ENCODE assay signal across 3 worm cellular contexts in genomic region chrX:3605727-3606126, ce11.
TF ChIP-seq lines count a peak whose summit lies in the region.

Gene C18B2.4 (minus strand): TSS chrX:3605741.

TF ChIP-seq in whole organism, L1 larva, 84 proteins besides CTCF, POLR2A, EP300 and RAD21 (continued from another document and continues in another):
- TF ChIP-seq rnt-1 (tag; optimal IDR thresholded peaks at IDR 0.05; lab: Kevin White, UChicago) (peak; percentile 67), ceh-82 (tag; optimal IDR thresholded peaks at IDR 0.05; lab: Kevin White, UChicago) (peak; percentile 45 to 82 (median 67)), irx-1 (tag; optimal IDR thresholded peaks at IDR 0.05; lab: Kevin White, UChicago) (peak; percentile 23), nhr-85 (tag; lab: Kevin White, UChicago) (no peak), F16B12.6 (tag; optimal IDR thresholded peaks at IDR 0.05; lab: Kevin White, UChicago) (peak; percentile 48), nhr-237 (tag; optimal IDR thresholded peaks at IDR 0.05; lab: Kevin White, UChicago) (peak; percentile 15), C04F5.9 (tag; optimal IDR thresholded peaks at IDR 0.05; lab: Kevin White, UChicago) (no peak), C34B4.2 (tag; optimal IDR thresholded peaks at IDR 0.05; lab: Kevin White, UChicago) (no peak), vab-15 (tag; optimal IDR thresholded peaks at IDR 0.05; lab: Kevin White, UChicago) (no peak), egl-13 (tag; optimal IDR thresholded peaks at IDR 0.05; lab: Kevin White, UChicago) (peak; percentile 48), lin-14 (GFP tag; optimal IDR thresholded peaks at IDR 0.05; lab: Kevin White, UChicago) (peak; percentile 93), nhr-19 (GFP tag; conservative IDR thresholded peaks at IDR 0.05; lab: Robert Waterston, UW) (peak; percentile 59), sptf-1 (tag; optimal IDR thresholded peaks at IDR 0.05; lab: Kevin White, UChicago) (no peak), elt-3 (tag; optimal IDR thresholded peaks at IDR 0.05; lab: Kevin White, UChicago) (peak in 1 of 6 experiments; percentile 1), fkh-10 (GFP tag; optimal IDR thresholded peaks at IDR 0.05; lab: Kevin White, UChicago) (no peak), hpl-2 (GFP tag; optimal IDR thresholded peaks at IDR 0.05; lab: Kevin White, UChicago) (no peak), fkh-4 (tag; optimal IDR thresholded peaks at IDR 0.05; lab: Kevin White, UChicago; ENCODE audit: borderline replicate concordance) (no peak), nhr-77 (tag; optimal IDR thresholded peaks at IDR 0.05; lab: Kevin White, UChicago) (peak; percentile 66), nhr-12 (tag; optimal IDR thresholded peaks at IDR 0.05; lab: Kevin White, UChicago) (no peak), dsc-1 (tag; optimal IDR thresholded peaks at IDR 0.05; lab: Kevin White, UChicago) (peak; percentile 45), jun-1 (tag; optimal IDR thresholded peaks at IDR 0.05; lab: Kevin White, UChicago) (peak; percentile 77), ets-5 (GFP tag; IDR thresholded peaks at IDR 0.05; lab: Robert Waterston, UW) (no peak), ceh-88 (GFP tag; IDR thresholded peaks at IDR 0.05; lab: Robert Waterston, UW) (no peak), hlh-4 (tag; optimal IDR thresholded peaks at IDR 0.05; lab: Kevin White, UChicago) (no peak), tbx-2 (tag; optimal IDR thresholded peaks at IDR 0.05; lab: Kevin White, UChicago) (peak; percentile 69), sox-4 (tag; optimal IDR thresholded peaks at IDR 0.05; lab: Kevin White, UChicago) (no peak), skn-1 (tag; optimal IDR thresholded peaks at IDR 0.05; lab: Kevin White, UChicago) (peak; percentile 84), pax-3 (tag; optimal IDR thresholded peaks at IDR 0.05; lab: Kevin White, UChicago) (no peak), zip-4 (GFP tag; optimal IDR thresholded peaks at IDR 0.05; lab: Kevin White, UChicago) (peak; percentile 51), nhr-20 (tag; optimal IDR thresholded peaks at IDR 0.05; lab: Kevin White, UChicago) (peak; percentile 67), unc-98 (GFP tag; IDR thresholded peaks at IDR 0.05; lab: Robert Waterston, UW) (no peak), ama-1 (optimal IDR thresholded peaks at IDR 0.05; lab: Kevin White, UChicago) (no peak), blmp-1 (tag; optimal IDR thresholded peaks at IDR 0.05; lab: Kevin White, UChicago) (peak; percentile 42), lin-35 (GFP tag; optimal IDR thresholded peaks at IDR 0.05; lab: Kevin White, UChicago) (peak; percentile 45 to 79), isw-1 (GFP tag; IDR thresholded peaks at IDR 0.05; lab: Robert Waterston, UW) (peak; percentile 58), pqm-1 (tag; optimal IDR thresholded peaks at IDR 0.05; lab: Kevin White, UChicago) (no peak), ceh-90 (tag; optimal IDR thresholded peaks at IDR 0.05; lab: Kevin White, UChicago) (no peak), fos-1 (tag; optimal IDR thresholded peaks at IDR 0.05; lab: Kevin White, UChicago) (peak; percentile 57), swsn-7 (tag; optimal IDR thresholded peaks at IDR 0.05; lab: Kevin White, UChicago) (peak; percentile 40), alr-1 (tag; optimal IDR thresholded peaks at IDR 0.05; lab: Kevin White, UChicago; ENCODE audit: borderline replicate concordance) (no peak), snpc-4 (tag; optimal IDR thresholded peaks at IDR 0.05; lab: Kevin White, UChicago) (peak; percentile 64), hlh-17 (GFP tag; optimal IDR thresholded peaks at IDR 0.05; lab: Kevin White, UChicago; ENCODE audit: borderline replicate concordance) (no peak), mdl-1 (tag; optimal IDR thresholded peaks at IDR 0.05; lab: Kevin White, UChicago) (peak in 1 of 2 experiments; percentile 75), efl-3 (GFP tag; optimal IDR thresholded peaks at IDR 0.05; lab: Kevin White, UChicago) (no peak), lin-15B (tag; optimal IDR thresholded peaks at IDR 0.05; lab: Kevin White, UChicago) (peak; percentile 43)

TF ChIP-seq in whole organism, L3 larva, 47 proteins besides CTCF, POLR2A, EP300 and RAD21 (continued from another document):
- TF ChIP-seq ceh-28 (tag; optimal IDR thresholded peaks at IDR 0.05; lab: Kevin White, UChicago) (peak; percentile 38), skn-1 (tag; optimal IDR thresholded peaks at IDR 0.05; lab: Kevin White, UChicago) (peak; percentile 8), tbx-2 (tag; optimal IDR thresholded peaks at IDR 0.05; lab: Kevin White, UChicago) (no peak), egl-27 (tag; optimal IDR thresholded peaks at IDR 0.05; lab: Kevin White, UChicago) (peak; percentile 24), nhr-28 (tag; optimal IDR thresholded peaks at IDR 0.05; lab: Kevin White, UChicago) (no peak)

TF ChIP-seq in whole organism, young adult, 124 proteins besides CTCF, POLR2A, EP300 and RAD21 (continued from another document):
- TF ChIP-seq F57C9.4 (tag; optimal IDR thresholded peaks at IDR 0.05; lab: Kevin White, UChicago) (no peak), lin-54 (GFP tag; optimal IDR thresholded peaks at IDR 0.05; lab: Kevin White, UChicago) (peak; percentile 27), him-1 (tag; optimal IDR thresholded peaks at IDR 0.05; lab: Kevin White, UChicago) (no peak), fkh-3 (tag; optimal IDR thresholded peaks at IDR 0.05; lab: Kevin White, UChicago) (no peak), zfh-2 (GFP tag; conservative IDR thresholded peaks at IDR 0.05; lab: Robert Waterston, UW) (peak; percentile 90), snpc-4 (GFP tag; optimal IDR thresholded peaks at IDR 0.05; lab: Kevin White, UChicago) (peak; percentile 21), snpc-4 (tag; optimal IDR thresholded peaks at IDR 0.05; lab: Kevin White, UChicago) (peak in 2 of 4 experiments; percentile 23 to 65), rcor-1 (GFP tag; IDR thresholded peaks at IDR 0.05; lab: Robert Waterston, UW) (no peak), dpff-1 (tag; optimal IDR thresholded peaks at IDR 0.05; lab: Kevin White, UChicago) (no peak), hlh-26 (GFP tag; conservative IDR thresholded peaks at IDR 0.05; lab: Robert Waterston, UW) (no peak), K12H6.12 (tag; optimal IDR thresholded peaks at IDR 0.05; lab: Kevin White, UChicago) (peak; percentile 32), F10E7.11 (tag; optimal IDR thresholded peaks at IDR 0.05; lab: Kevin White, UChicago) (no peak), ztf-18 (tag; optimal IDR thresholded peaks at IDR 0.05; lab: Kevin White, UChicago) (peak; percentile 8), lin-40 (tag; optimal IDR thresholded peaks at IDR 0.05; lab: Kevin White, UChicago) (peak; percentile 44), F33H1.4 (GFP tag; IDR thresholded peaks at IDR 0.05; lab: Robert Waterston, UW) (no peak), bed-1 (GFP tag; IDR thresholded peaks at IDR 0.05; lab: Robert Waterston, UW) (no peak), hlh-12 (tag; optimal IDR thresholded peaks at IDR 0.05; lab: Kevin White, UChicago) (no peak), nfyb-1 (GFP tag; IDR thresholded peaks at IDR 0.05; lab: Robert Waterston, UW) (peak; percentile 57; the same call in 1 of the 2 replicates), sea-2 (GFP tag; IDR thresholded peaks at IDR 0.05; lab: Robert Waterston, UW) (no peak), F57A8.1 (GFP tag; optimal IDR thresholded peaks at IDR 0.05; lab: Kevin White, UChicago) (no peak), chd-7 (tag; optimal IDR thresholded peaks at IDR 0.05; lab: Kevin White, UChicago) (peak; percentile 30), hsf-1 (GFP tag; IDR thresholded peaks at IDR 0.05; lab: Robert Waterston, UW) (no peak), hmg-20 (GFP tag; IDR thresholded peaks at IDR 0.05; lab: Robert Waterston, UW) (no peak), mel-28 (tag; optimal IDR thresholded peaks at IDR 0.05; lab: Kevin White, UChicago; ENCODE audit: borderline replicate concordance) (no peak), lsy-27 (tag; optimal IDR thresholded peaks at IDR 0.05; lab: Kevin White, UChicago; ENCODE audit: borderline replicate concordance, insufficient read depth) (no peak), lin-35 (GFP tag; optimal IDR thresholded peaks at IDR 0.05; lab: Kevin White, UChicago) (peak in 1 of 3 experiments; percentile 52), bed-2 (GFP tag; IDR thresholded peaks at IDR 0.05; lab: Robert Waterston, UW) (no peak), sdz-38 (tag; optimal IDR thresholded peaks at IDR 0.05; lab: Kevin White, UChicago) (no peak), ets-4 (GFP tag; optimal IDR thresholded peaks at IDR 0.05; lab: Kevin White, UChicago) (peak; percentile 57), ceh-40 (GFP tag; IDR thresholded peaks at IDR 0.05; lab: Robert Waterston, UW) (no peak), pha-4 (tag; optimal IDR thresholded peaks at IDR 0.05; lab: Kevin White, UChicago) (no peak), madf-6 (GFP tag; IDR thresholded peaks at IDR 0.05; lab: Robert Waterston, UW) (no peak), ceh-100 (GFP tag; IDR thresholded peaks at IDR 0.05; lab: Robert Waterston, UW) (no peak), F52B5.7 (tag; optimal IDR thresholded peaks at IDR 0.05; lab: Kevin White, UChicago) (no peak), cebp-1 (GFP tag; IDR thresholded peaks at IDR 0.05; lab: Robert Waterston, UW) (peak; percentile 97), cebp-1 (tag; optimal IDR thresholded peaks at IDR 0.05; lab: Kevin White, UChicago) (peak; percentile 99), rpc-1 (optimal IDR thresholded peaks at IDR 0.05; lab: Kevin White, UChicago) (no peak), rpc-1 (tag; optimal IDR thresholded peaks at IDR 0.05; lab: Kevin White, UChicago) (no peak), lir-1 (GFP tag; conservative IDR thresholded peaks at IDR 0.05; lab: Robert Waterston, UW) (0 out of 2 replicates have a peak, but pooled peaks have one; percentile 27), egrh-3 (GFP tag; IDR thresholded peaks at IDR 0.05; lab: Robert Waterston, UW) (no peak), egl-18 (GFP tag; IDR thresholded peaks at IDR 0.05; lab: Robert Waterston, UW) (no peak), B0035.1 (tag; optimal IDR thresholded peaks at IDR 0.05; lab: Kevin White, UChicago) (no peak), lsl-1 (GFP tag; optimal IDR thresholded peaks at IDR 0.05; lab: Kevin White, UChicago) (no peak), pbrm-1 (GFP tag; IDR thresholded peaks at IDR 0.05; lab: Robert Waterston, UW) (peak; percentile 47; the same call in 1 of the 2 replicates), unc-130 (GFP tag; optimal IDR thresholded peaks at IDR 0.05; lab: Kevin White, UChicago) (no peak), zim-3 (tag; optimal IDR thresholded peaks at IDR 0.05; lab: Kevin White, UChicago) (no peak), Y79H2A.3 (GFP tag; conservative IDR thresholded peaks at IDR 0.05; lab: Robert Waterston, UW) (no peak), hmg-1.2 (GFP tag; IDR thresholded peaks at IDR 0.05; lab: Robert Waterston, UW) (peak; percentile 74), attf-6 (GFP tag; IDR thresholded peaks at IDR 0.05; lab: Robert Waterston, UW) (no peak), lag-1 (GFP tag; IDR thresholded peaks at IDR 0.05; lab: Robert Waterston, UW) (no peak), cebp-2 (GFP tag; IDR thresholded peaks at IDR 0.05; lab: Robert Waterston, UW) (no peak), ama-1 (optimal IDR thresholded peaks at IDR 0.05; lab: Kevin White, UChicago) (no peak), ama-1 (GFP tag; optimal IDR thresholded peaks at IDR 0.05; lab: Kevin White, UChicago) (no peak), ztf-25 (GFP tag; IDR thresholded peaks at IDR 0.05; lab: Robert Waterston, UW) (no peak), attf-5 (GFP tag; optimal IDR thresholded peaks at IDR 0.05; lab: Kevin White, UChicago) (peak; percentile 94), tbx-9 (tag; optimal IDR thresholded peaks at IDR 0.05; lab: Kevin White, UChicago; ENCODE audit: borderline replicate concordance) (no peak), atf-7 (tag; optimal IDR thresholded peaks at IDR 0.05; lab: Kevin White, UChicago) (peak; percentile 44), nhr-90 (tag; optimal IDR thresholded peaks at IDR 0.05; lab: Kevin White, UChicago) (no peak), mes-4 (tag; optimal IDR thresholded peaks at IDR 0.05; lab: Kevin White, UChicago) (no peak), sptf-2 (GFP tag; optimal IDR thresholded peaks at IDR 0.05; lab: Kevin White, UChicago) (peak; percentile 30), mcd-1 (GFP tag; IDR thresholded peaks at IDR 0.05; lab: Robert Waterston, UW) (peak; percentile 85), snpc-1.1 (tag; optimal IDR thresholded peaks at IDR 0.05; lab: Kevin White, UChicago; ENCODE audit: insufficient read depth) (no peak), tbp1 (GFP tag; optimal IDR thresholded peaks at IDR 0.05; lab: Kevin White, UChicago) (peak; percentile 42), ztf-6 (GFP tag; IDR thresholded peaks at IDR 0.05; lab: Robert Waterston, UW) (no peak), ztf-22 (GFP tag; optimal IDR thresholded peaks at IDR 0.05; lab: Kevin White, UChicago) (no peak), ztf-28 (GFP tag; IDR thresholded peaks at IDR 0.05; lab: Robert Waterston, UW) (no peak), F37B4.10 (GFP tag; IDR thresholded peaks at IDR 0.05; lab: Robert Waterston, UW) (no peak), snpc-1.3 (tag; optimal IDR thresholded peaks at IDR 0.05; lab: Kevin White, UChicago; ENCODE audit: insufficient read depth) (no peak), D2030.7 (GFP tag; IDR thresholded peaks at IDR 0.05; lab: Robert Waterston, UW) (no peak), mxl-1 (tag; optimal IDR thresholded peaks at IDR 0.05; lab: Kevin White, UChicago) (no peak), B0336.3 (GFP tag; IDR thresholded peaks at IDR 0.05; lab: Robert Waterston, UW) (peak; percentile 61; the same call in 1 of the 2 replicates), snpc-3.4 (tag; optimal IDR thresholded peaks at IDR 0.05; lab: Kevin White, UChicago) (no peak), F39B2.1 (GFP tag; IDR thresholded peaks at IDR 0.05; lab: Robert Waterston, UW) (no peak), ceh-91 (GFP tag; IDR thresholded peaks at IDR 0.05; lab: Robert Waterston, UW) (no peak), T07F8.4 (tag; optimal IDR thresholded peaks at IDR 0.05; lab: Kevin White, UChicago) (no peak), tlf-1 (GFP tag; optimal IDR thresholded peaks at IDR 0.05; lab: Kevin White, UChicago) (peak; percentile 20), attf-3 (GFP tag; conservative IDR thresholded peaks at IDR 0.05; lab: Robert Waterston, UW) (no peak), F22D6.2 (tag; optimal IDR thresholded peaks at IDR 0.05; lab: Kevin White, UChicago) (no peak), madf-8 (GFP tag; conservative IDR thresholded peaks at IDR 0.05; lab: Robert Waterston, UW) (no peak), C17E4.6 (GFP tag; IDR thresholded peaks at IDR 0.05; lab: Robert Waterston, UW) (no peak), let-607 (tag; optimal IDR thresholded peaks at IDR 0.05; lab: Kevin White, UChicago) (peak; percentile 53 to 56), C06A6.2 (GFP tag; conservative IDR thresholded peaks at IDR 0.05; lab: Robert Waterston, UW) (no peak), ztf-3 (GFP tag; optimal IDR thresholded peaks at IDR 0.05; lab: Kevin White, UChicago) (no peak)
